Worm (Caenorhabditis elegans) whole organism, L3 larva: ENCODE results near the gene F56D5.3.

ENCODE experiments used
- aly-2 ChIP-seq: fragments of 150-350 bp; optimal IDR thresholded peaks from 2 replicates; lab custom pipeline; 2014; ENCODE audit warnings: missing biosample characterization, missing genetic modification characterization
- ceh-28 ChIP-seq: fragments of 150-350 bp; optimal IDR thresholded peaks from 2 replicates; lab custom pipeline; 2014; ENCODE audit warnings: missing biosample characterization, missing genetic modification reagents, missing genetic modification characterization
- egl-27 ChIP-seq: sonication (generic microtip); optimal IDR thresholded peaks from 4 replicates; lab custom pipeline; 2017; ENCODE audit warnings: missing biosample characterization, missing genetic modification reagents, missing genetic modification characterization
- elt-3 ChIP-seq, 3 experiments: fragments of 150-350 bp in 1 of 3; sonication (generic microtip) in 2 of 3; optimal IDR thresholded peaks; 2 replicates in 2 of 3; 4 replicates in 1 of 3; lab custom pipeline; 2014 to 2017; ENCODE audit warnings: missing biosample characterization in 3 of 3, missing genetic modification characterization in 3 of 3
- fos-1 ChIP-seq: fragments of 150-350 bp; optimal IDR thresholded peaks from 2 replicates; lab custom pipeline; 2014; ENCODE audit warnings: missing biosample characterization, missing genetic modification characterization
- lin-15B ChIP-seq: fragments of 150-350 bp; optimal IDR thresholded peaks from 2 replicates; lab custom pipeline; 2014; ENCODE audit warnings: missing biosample characterization, missing genetic modification characterization
- lin-39 ChIP-seq: fragments of 150-350 bp; optimal IDR thresholded peaks from 2 replicates; lab custom pipeline; 2018; ENCODE audit warnings: missing biosample characterization, missing genetic modification reagents, missing genetic modification characterization
- nhr-12 ChIP-seq: fragments of 150-350 bp; optimal IDR thresholded peaks from 2 replicates; lab custom pipeline; 2014; ENCODE audit warnings: missing biosample characterization, missing genetic modification characterization
- nhr-28 ChIP-seq: fragments of 150-350 bp; optimal IDR thresholded peaks from 2 replicates; lab custom pipeline; 2014; ENCODE audit warnings: missing biosample characterization, missing genetic modification characterization
- nhr-76 ChIP-seq: fragments of 150-350 bp; sonication (generic microtip); optimal IDR thresholded peaks from 5 replicates; lab custom pipeline; 2014; ENCODE audit warnings: missing biosample characterization, missing genetic modification characterization
- pqm-1 ChIP-seq: fragments of 150-350 bp; optimal IDR thresholded peaks from 2 replicates; lab custom pipeline; 2017; ENCODE audit warnings: missing biosample characterization, missing genetic modification characterization, inconsistent platforms
- snpc-4 ChIP-seq: fragments of 150-350 bp; optimal IDR thresholded peaks from 2 replicates; lab custom pipeline; 2014; ENCODE audit warnings: missing biosample characterization, missing genetic modification characterization
- unc-39 ChIP-seq: sonication (generic microtip); optimal IDR thresholded peaks from 4 replicates; lab custom pipeline; 2017; ENCODE audit warnings: missing biosample characterization, missing genetic modification characterization
- unc-62 ChIP-seq: fragments of 150-350 bp; sonication (generic microtip); optimal IDR thresholded peaks from 4 replicates; lab custom pipeline; 2014; ENCODE audit warnings: missing biosample characterization, missing genetic modification reagents, missing genetic modification characterization

- no peak for TF ChIP-seq lin-15B (tag; lab: Kevin White, UChicago)
- TF ChIP-seq ceh-28 (tag; lab: Kevin White, UChicago) = no peak
- no peak for TF ChIP-seq fos-1 (tag; lab: Kevin White, UChicago)
- TF ChIP-seq nhr-76 (tag; lab: Kevin White, UChicago) = no peak
- no peak for TF ChIP-seq egl-27
- no peak for TF ChIP-seq lin-39
- TF ChIP-seq unc-39 (tag; lab: Kevin White, UChicago) = no peak
- TF ChIP-seq nhr-28 = no peak
- TF ChIP-seq aly-2 = no peak
- TF ChIP-seq pqm-1 = no peak
- no peak for TF ChIP-seq snpc-4 (tag; lab: Kevin White, UChicago)
- TF ChIP-seq unc-62 (GFP tag; lab: Kevin White, UChicago) = no peak
- no peak for TF ChIP-seq nhr-12
- TF ChIP-seq elt-3 (tag; optimal IDR thresholded peaks at IDR 0.05; lab: Kevin White, UChicago) = no peak
These were observed 25.7 kb downstream of the F56D5.3 start, which contains the start of gene srxa-2 for ce11 chrIV:9423095-9423494.
